Worm (Caenorhabditis elegans): ENCODE results near the gene sra-11.

DNA sequence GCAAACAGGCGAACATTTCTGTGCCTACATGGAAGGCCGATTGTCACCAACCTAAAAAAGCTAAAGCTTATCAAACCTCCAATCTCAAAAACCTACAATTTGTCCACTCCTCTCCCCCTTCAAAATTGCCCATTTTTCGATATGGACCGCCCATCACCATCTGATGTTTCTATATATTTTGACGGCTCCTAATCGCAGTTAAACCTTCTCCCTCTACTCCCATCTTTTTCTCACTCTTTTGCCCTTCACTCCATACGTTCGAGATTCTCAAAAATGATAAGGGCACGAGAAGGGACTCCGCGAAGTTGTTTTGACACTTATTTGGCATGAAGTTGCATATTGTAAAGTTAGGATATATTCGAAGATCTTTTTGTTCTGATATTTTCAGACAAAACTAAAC, 49.0 kb upstream of the sra-11 start:
- no peak for TF ChIP-seq flt-1 (GFP tag; IDR thresholded peaks at IDR 0.05)
- no peak for TF ChIP-seq ceh-36 (tag; optimal IDR thresholded peaks at IDR 0.05)
- no peak for TF ChIP-seq ama-1 (optimal IDR thresholded peaks at IDR 0.05)
- TF ChIP-seq hmg-4 (GFP tag; optimal IDR thresholded peaks at IDR 0.05): no peak
- no peak for TF ChIP-seq hmbx-1 (tag; optimal IDR thresholded peaks at IDR 0.05)
- no peak for TF ChIP-seq sea-1 (GFP tag; conservative IDR thresholded peaks at IDR 0.05)
- TF ChIP-seq scrt-1 (GFP tag; IDR thresholded peaks at IDR 0.05): no peak

Measured in whole organism, early embryonic.